Worm (Caenorhabditis elegans): ENCODE results near the gene fbxa-141.
A peak's percentile ranks its signal among the peaks of the same experiment; 100 is the strongest.

Gene fbxa-141

ce11 chrX:14505578-14506353 is 7.0 kb downstream of the fbxa-141 start (continued):
- TF ChIP-seq syd-9 (tag; optimal IDR thresholded peaks at IDR 0.05) (no peak), ref-2 (tag; optimal IDR thresholded peaks at IDR 0.05) (peak; percentile 34), unc-3 (GFP tag; conservative IDR thresholded peaks at IDR 0.05) (no peak), unc-3 (tag; optimal IDR thresholded peaks at IDR 0.05) (no peak), hlh-15 (tag; optimal IDR thresholded peaks at IDR 0.05) (no peak), nfya-1 (tag; optimal IDR thresholded peaks at IDR 0.05) (no peak)

ce11 chrX:14504551-14504902 is 8.2 kb downstream of the fbxa-141 start:
- TF ChIP-seq tbx-7 (tag; optimal IDR thresholded peaks at IDR 0.05) = no peak
- no peak for TF ChIP-seq madf-2 (tag; optimal IDR thresholded peaks at IDR 0.05)
- TF ChIP-seq ref-2 (tag; optimal IDR thresholded peaks at IDR 0.05) = peak; percentile 33
- peak; percentile 68 for TF ChIP-seq elt-2 (tag; optimal IDR thresholded peaks at IDR 0.05)

ce11 chrX:14503800-14504550 is 8.7 kb downstream of the fbxa-141 start, which contains the start of gene M163.1:
TSS of gene M163.1 (minus strand) at chrX:14503824.
- peak; percentile 22 for TF ChIP-seq eyg-1 (tag; optimal IDR thresholded peaks at IDR 0.05)
- TF ChIP-seq ceh-45 (GFP tag; IDR thresholded peaks at IDR 0.05) = no peak
- TF ChIP-seq unc-42 (tag; optimal IDR thresholded peaks at IDR 0.05) = peak; percentile 3
- peak; percentile 37 for TF ChIP-seq ceh-6 (GFP tag; optimal IDR thresholded peaks at IDR 0.05)
- no peak for TF ChIP-seq ceh-30 (tag; optimal IDR thresholded peaks at IDR 0.05)
- peak; percentile 3; the same call in 1 of the 2 replicates for TF ChIP-seq sox-2 (GFP tag; IDR thresholded peaks at IDR 0.05)
- TF ChIP-seq T23F11.4 (GFP tag; optimal IDR thresholded peaks at IDR 0.05) = no peak
- TF ChIP-seq ceh-34 (tag; optimal IDR thresholded peaks at IDR 0.05) = no peak
- TF ChIP-seq pros-1 (tag; optimal IDR thresholded peaks at IDR 0.05) = peak; percentile 10
- peak; percentile 16 for TF ChIP-seq ceh-31 (tag; optimal IDR thresholded peaks at IDR 0.05)
- peak; percentile 13 for TF ChIP-seq nfya-1 (tag; optimal IDR thresholded peaks at IDR 0.05)
- TF ChIP-seq hlh-8 (tag; optimal IDR thresholded peaks at IDR 0.05) = peak; percentile 15
- peak; percentile 38 for TF ChIP-seq sdc-2 (tag; optimal IDR thresholded peaks at IDR 0.05)
- no peak for TF ChIP-seq unc-86 (tag; optimal IDR thresholded peaks at IDR 0.05)
- peak; percentile 1 for TF ChIP-seq hlh-30 (tag; optimal IDR thresholded peaks at IDR 0.05; ENCODE audit: insufficient read depth)
- peak; percentile 22 for TF ChIP-seq ceh-2 (tag; optimal IDR thresholded peaks at IDR 0.05)
- TF ChIP-seq rnt-1 (tag; optimal IDR thresholded peaks at IDR 0.05) = peak; percentile 36
- TF ChIP-seq Y22D7AL.16 (tag; optimal IDR thresholded peaks at IDR 0.05) = no peak
- TF ChIP-seq ceh-18 (tag; optimal IDR thresholded peaks at IDR 0.05) = peak; percentile 0
- TF ChIP-seq nhr-232 (tag; optimal IDR thresholded peaks at IDR 0.05) = peak; percentile 3
- peak; percentile 56 for TF ChIP-seq tbx-2 (tag; optimal IDR thresholded peaks at IDR 0.05)

ce11 chrX:14503282-14503681 is 9.4 kb downstream of the fbxa-141 start:
- no peak for TF ChIP-seq ceh-6 (GFP tag; optimal IDR thresholded peaks at IDR 0.05)
- TF ChIP-seq unc-86 (tag; optimal IDR thresholded peaks at IDR 0.05) = no peak
- TF ChIP-seq pag-3 (tag; optimal IDR thresholded peaks at IDR 0.05; ENCODE audit: borderline replicate concordance) = no peak
- peak; percentile 2 for TF ChIP-seq unc-55 (GFP tag; optimal IDR thresholded peaks at IDR 0.05)
- no peak for TF ChIP-seq odd-2 (tag; optimal IDR thresholded peaks at IDR 0.05)
- no peak for TF ChIP-seq ceh-45 (GFP tag; IDR thresholded peaks at IDR 0.05)
- no peak for TF ChIP-seq hlh-8 (tag; optimal IDR thresholded peaks at IDR 0.05)

DNA sequence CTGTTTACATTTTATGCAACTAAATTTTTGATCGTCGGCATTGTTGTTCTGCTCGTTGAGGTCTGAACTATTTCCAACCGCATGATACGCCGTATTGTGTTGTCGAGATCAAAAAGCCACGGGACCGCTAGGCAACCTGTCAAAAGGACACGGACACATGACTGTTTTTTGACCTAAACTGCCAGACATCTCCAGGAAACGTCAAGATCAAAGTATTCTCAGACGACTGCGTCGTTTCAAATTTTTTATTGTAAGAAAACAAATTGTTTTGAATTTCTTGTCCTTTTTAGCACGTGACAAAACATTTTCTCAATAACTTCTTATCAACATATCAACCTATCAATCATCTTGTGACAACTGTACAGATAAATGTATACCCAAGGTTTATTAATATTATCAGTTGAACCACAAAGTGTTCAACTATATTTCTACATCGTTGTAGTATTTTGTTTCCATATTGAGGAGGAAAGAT is 10.6 kb downstream of the fbxa-141 start:
- peak; percentile 19 for TF ChIP-seq unc-55 (GFP tag; optimal IDR thresholded peaks at IDR 0.05)
- peak; percentile 94 for TF ChIP-seq elt-2 (tag; optimal IDR thresholded peaks at IDR 0.05)
- TF ChIP-seq hlh-30 (tag; optimal IDR thresholded peaks at IDR 0.05; ENCODE audit: insufficient read depth) = peak; percentile 44
- no peak for TF ChIP-seq ceh-18 (tag; optimal IDR thresholded peaks at IDR 0.05)
